Fruit fly (Drosophila melanogaster) whole organism, embryonic: ENCODE results near the gene Rpn10.

Experiments
- Atf6 ChIP-seq: fragments of 200-800 bp; sonication (Bioruptor generic); IDR thresholded peaks from 2 replicates; pipeline ENCODE4 v1.3.6; 2022; ENCODE audit warnings: missing biosample characterization, missing genetic modification characterization
- CG10654 ChIP-seq: fragments of 200-800 bp; sonication (Bioruptor generic); optimal IDR thresholded peaks from 2 replicates; lab custom pipeline; 2016; ENCODE audit warnings: missing biosample characterization, missing genetic modification characterization
- CG12744 ChIP-seq: fragments of 200-800 bp; sonication (Bioruptor generic); optimal IDR thresholded peaks from 2 replicates; lab custom pipeline; 2016; ENCODE audit warnings: missing biosample characterization, missing genetic modification characterization
- CG13424 ChIP-seq: fragments of 200-800 bp; sonication (Bioruptor generic); optimal IDR thresholded peaks from 2 replicates; lab custom pipeline; 2019; ENCODE audit warnings: missing biosample characterization, mild to moderate bottlenecking, missing genetic modification characterization, moderate library complexity
- CG14667 ChIP-seq: fragments of 200-800 bp; sonication (Bioruptor generic); IDR thresholded peaks from 2 replicates; pipeline ENCODE4 v1.3.6; 2022; ENCODE audit warnings: missing biosample characterization, missing genetic modification characterization
- CG15269 ChIP-seq: fragments of 200-800 bp; sonication (Bioruptor generic); optimal IDR thresholded peaks from 2 replicates; lab custom pipeline; 2018; ENCODE audit warnings: missing biosample characterization, mild to moderate bottlenecking, missing genetic modification characterization, moderate library complexity
- CG17361 ChIP-seq: fragments of 200-800 bp; sonication (Bioruptor generic); IDR thresholded peaks from 3 replicates; pipeline ENCODE4 v1.3.6; 2022; ENCODE audit warnings: missing biosample characterization, missing genetic modification characterization
- CG18599 ChIP-seq: fragments of 200-800 bp; sonication (Bioruptor generic); optimal IDR thresholded peaks from 3 replicates; lab custom pipeline; 2017; ENCODE audit warnings: missing biosample characterization, missing genetic modification characterization, mild to moderate bottlenecking, moderate library complexity, missing genetic modification reagents
- CG2875 ChIP-seq: fragments of 200-800 bp; sonication (Bioruptor generic); optimal IDR thresholded peaks from 2 replicates; lab custom pipeline; 2017; ENCODE audit warnings: missing biosample characterization, mild to moderate bottlenecking, missing genetic modification characterization, missing genetic modification reagents
- CG3065 ChIP-seq: fragments of 200-800 bp; sonication (Bioruptor generic); optimal IDR thresholded peaks from 2 replicates; lab custom pipeline; 2016; ENCODE audit warnings: missing biosample characterization, missing genetic modification characterization
- CG4424 ChIP-seq: fragments of 200-800 bp; sonication (Bioruptor generic); optimal IDR thresholded peaks from 3 replicates; lab custom pipeline; 2016; ENCODE audit warnings: missing biosample characterization, missing genetic modification characterization
- CG4820 ChIP-seq: fragments of 200-800 bp; sonication (Bioruptor generic); optimal IDR thresholded peaks from 3 replicates; lab custom pipeline; 2016; ENCODE audit warnings: missing biosample characterization, missing genetic modification characterization
- CG6175 ChIP-seq: fragments of 200-800 bp; sonication (Bioruptor generic); IDR thresholded peaks from 3 replicates; pipeline ENCODE4 v1.3.6; 2022; ENCODE audit warnings: missing biosample characterization, missing genetic modification characterization
- CG8359 ChIP-seq: fragments of 200-800 bp; sonication (Bioruptor generic); optimal IDR thresholded peaks from 2 replicates; lab custom pipeline; 2017; ENCODE audit warnings: missing biosample characterization, mild to moderate bottlenecking, missing genetic modification characterization, borderline replicate concordance
- CG9817 ChIP-seq: fragments of 200-800 bp; sonication (Bioruptor generic); optimal IDR thresholded peaks from 2 replicates; lab custom pipeline; 2018; ENCODE audit warnings: missing biosample characterization, mild to moderate bottlenecking, missing genetic modification characterization, moderate library complexity
- CHES-1-like ChIP-seq: fragments of 200-800 bp; sonication (Bioruptor generic); optimal IDR thresholded peaks from 2 replicates; lab custom pipeline; 2016; ENCODE audit warnings: missing biosample characterization, missing genetic modification characterization
- D ChIP-seq, 2 experiments: fragments of 200-800 bp in 1 of 2; fragments of >200 bp in 1 of 2; sonication (Bioruptor generic) in 1 of 2; optimal IDR thresholded peaks; 2 replicates in 1 of 2; 3 replicates in 1 of 2; lab custom pipeline; 2017; ENCODE audit warnings: mild to moderate bottlenecking in 1 of 2, missing biosample characterization in 1 of 2, missing genetic modification characterization in 1 of 2, missing genetic modification reagents in 1 of 2
- Dad ChIP-seq: fragments of 200-800 bp; sonication (Bioruptor generic); optimal IDR thresholded peaks from 3 replicates; lab custom pipeline; 2016; ENCODE audit warnings: missing biosample characterization, missing genetic modification characterization
- Dek ChIP-seq: fragments of 200-800 bp; sonication (Bioruptor generic); optimal IDR thresholded peaks from 3 replicates; lab custom pipeline; 2019; ENCODE audit warnings: missing biosample characterization, mild to moderate bottlenecking, missing genetic modification characterization, moderate library complexity
- Dfd ChIP-seq, 2 experiments: fragments of >200 bp; optimal IDR thresholded peaks; 2 replicates each; lab custom pipeline; 2017; ENCODE audit warnings: missing biosample characterization in 2 of 2, missing genetic modification characterization in 2 of 2
- Dip3 ChIP-seq: fragments of 200-800 bp; sonication (Bioruptor generic); optimal IDR thresholded peaks from 3 replicates; lab custom pipeline; 2016; ENCODE audit warnings: missing biosample characterization, missing genetic modification characterization
- Dp ChIP-seq: fragments of 200-800 bp; sonication (Bioruptor generic); optimal IDR thresholded peaks from 2 replicates; lab custom pipeline; 2018; ENCODE audit warnings: missing biosample characterization, mild to moderate bottlenecking, missing genetic modification characterization, moderate library complexity
- ERR ChIP-seq: fragments of 200-800 bp; sonication (Bioruptor generic); optimal IDR thresholded peaks from 2 replicates; lab custom pipeline; 2016; ENCODE audit warnings: missing biosample characterization, missing genetic modification characterization
- H15 ChIP-seq: fragments of 200-800 bp; sonication (Bioruptor generic); IDR thresholded peaks from 3 replicates; pipeline ENCODE4 v1.3.6; 2022; ENCODE audit warnings: missing biosample characterization, missing genetic modification characterization
- Hmr ChIP-seq: fragments of 200-800 bp; sonication (Bioruptor generic); optimal IDR thresholded peaks from 3 replicates; lab custom pipeline; 2017; ENCODE audit warnings: mild to moderate bottlenecking, missing biosample characterization, missing genetic modification reagents, missing genetic modification characterization
- Meics ChIP-seq: fragments of 200-800 bp; sonication (Bioruptor generic); optimal IDR thresholded peaks from 2 replicates; lab custom pipeline; 2017; ENCODE audit warnings: missing biosample characterization, mild to moderate bottlenecking, missing genetic modification characterization
- Nf-YA ChIP-seq: fragments of 200-800 bp; sonication (Bioruptor generic); IDR thresholded peaks from 2 replicates; pipeline ENCODE4 v1.3.6; 2022; ENCODE audit warnings: missing biosample characterization, missing genetic modification characterization
- Pdp1 ChIP-seq, 2 experiments: fragments of 200-800 bp; sonication (Bioruptor generic); optimal IDR thresholded peaks; 3 replicates each; lab custom pipeline; 2016; ENCODE audit warnings: missing biosample characterization in 2 of 2, missing genetic modification characterization in 2 of 2, mild to moderate bottlenecking in 1 of 2, moderate library complexity in 1 of 2
- Sox100B ChIP-seq: fragments of 200-800 bp; sonication (Bioruptor generic); optimal IDR thresholded peaks from 3 replicates; lab custom pipeline; 2018; ENCODE audit warnings: missing biosample characterization, mild to moderate bottlenecking, missing genetic modification characterization
- Sry-δ ChIP-seq: fragments of 200-800 bp; sonication (Bioruptor generic); optimal IDR thresholded peaks from 2 replicates; lab custom pipeline; 2016; ENCODE audit warnings: missing biosample characterization, missing genetic modification characterization
- Taf1 ChIP-seq: fragments of 200-800 bp; sonication (Bioruptor generic); IDR thresholded peaks from 2 replicates; pipeline ENCODE4 v1.3.6; 2022; ENCODE audit warnings: missing biosample characterization, missing genetic modification characterization
- ash1 ChIP-seq: fragments of 200-800 bp; sonication (Bioruptor generic); optimal IDR thresholded peaks from 2 replicates; lab custom pipeline; 2018; ENCODE audit warnings: missing biosample characterization, mild to moderate bottlenecking, missing genetic modification characterization
- cato ChIP-seq: fragments of 200-800 bp; sonication (Bioruptor generic); optimal IDR thresholded peaks from 2 replicates; lab custom pipeline; 2016; ENCODE audit warnings: missing biosample characterization, missing genetic modification characterization, borderline replicate concordance
- croc ChIP-seq: fragments of 200-800 bp; sonication (Bioruptor generic); conservative IDR thresholded peaks from 3 replicates; pipeline ENCODE4 v1.3.6; 2022; ENCODE audit warnings: missing biosample characterization, missing genetic modification characterization
- disco-r ChIP-seq: fragments of 200-800 bp; sonication (Bioruptor generic); optimal IDR thresholded peaks from 2 replicates; lab custom pipeline; 2016; ENCODE audit warnings: missing biosample characterization, missing genetic modification characterization
- dmrt99B ChIP-seq: fragments of 200-800 bp; sonication (Bioruptor generic); optimal IDR thresholded peaks from 2 replicates; lab custom pipeline; 2018; ENCODE audit warnings: missing biosample characterization, mild to moderate bottlenecking, missing genetic modification characterization, moderate library complexity
- esg ChIP-seq: fragments of 200-800 bp; sonication (Bioruptor generic); conservative IDR thresholded peaks from 2 replicates; pipeline ENCODE4 v1.3.6; 2022; ENCODE audit warnings: missing biosample characterization, missing genetic modification characterization
- ewg ChIP-seq: fragments of 200-800 bp; sonication (Bioruptor generic); optimal IDR thresholded peaks from 3 replicates; lab custom pipeline; 2017; ENCODE audit warnings: mild to moderate bottlenecking, missing biosample characterization, missing genetic modification reagents, missing genetic modification characterization
- fd96Cb ChIP-seq: fragments of 200-800 bp; sonication (Bioruptor generic); optimal IDR thresholded peaks from 2 replicates; lab custom pipeline; 2018; ENCODE audit warnings: missing biosample characterization, mild to moderate bottlenecking, missing genetic modification characterization, moderate library complexity
- gcm ChIP-seq: fragments of 200-800 bp; sonication (Bioruptor generic); optimal IDR thresholded peaks from 2 replicates; lab custom pipeline; 2019; ENCODE audit warnings: missing biosample characterization, mild to moderate bottlenecking, missing genetic modification characterization, moderate library complexity
- grau ChIP-seq: fragments of 200-800 bp; optimal IDR thresholded peaks from 3 replicates; lab custom pipeline; 2019; ENCODE audit warnings: missing biosample characterization, mild to moderate bottlenecking, missing genetic modification characterization, moderate library complexity
- hth ChIP-seq: fragments of >200 bp; optimal IDR thresholded peaks from 2 replicates; lab custom pipeline; 2017; ENCODE audit warnings: inconsistent platforms
- otp ChIP-seq: fragments of 200-800 bp; sonication (Bioruptor generic); IDR thresholded peaks from 3 replicates; pipeline ENCODE4, ENCODE4 v1.3.6; 2022; ENCODE audit warnings: missing biosample characterization, missing genetic modification characterization
- peb ChIP-seq: fragments of 200-800 bp; sonication (Bioruptor generic); IDR thresholded peaks from 2 replicates; pipeline ENCODE4 v1.3.6; 2022; ENCODE audit warnings: missing biosample characterization, missing genetic modification characterization
- salm ChIP-seq: fragments of 200-800 bp; sonication (Bioruptor generic); optimal IDR thresholded peaks from 2 replicates; lab custom pipeline; 2018; ENCODE audit warnings: missing biosample characterization, mild to moderate bottlenecking, missing genetic modification characterization
- tgo ChIP-seq: fragments of 200-800 bp; sonication (Bioruptor generic); IDR thresholded peaks from 3 replicates; pipeline ENCODE4 v1.3.6; 2022; ENCODE audit warnings: missing biosample characterization, missing genetic modification characterization
- tio ChIP-seq: fragments of 200-800 bp; sonication (Bioruptor generic); optimal IDR thresholded peaks from 2 replicates; lab custom pipeline; 2017; ENCODE audit warnings: missing biosample characterization, missing genetic modification characterization, inconsistent platforms
- toy ChIP-seq: fragments of 200-800 bp; sonication (Bioruptor generic); IDR thresholded peaks from 2 replicates; pipeline ENCODE4 v1.3.6; 2022; ENCODE audit warnings: missing biosample characterization, missing genetic modification characterization

Gene Rpn10

dm6 chr3L:21496865-21497634, 39.8 kb upstream of the Rpn10 start, which contains the start of gene Hr78 (continued):
- TF ChIP-seq CG4820 (GFP tag; lab: Kevin White, UChicago) (peak; percentile 41), D (optimal IDR thresholded peaks at IDR 0.05; lab: Kevin White, UChicago) (no peak), D (GFP tag; optimal IDR thresholded peaks at IDR 0.05; lab: Kevin White, UChicago) (peak; percentile 81), ash1 (GFP tag; lab: Kevin White, UChicago) (no peak), Dek (tag; lab: Kevin White, UChicago) (peak; percentile 73), CG12744 (GFP tag; lab: Kevin White, UChicago) (no peak), Dfd (GFP tag; optimal IDR thresholded peaks at IDR 0.05; lab: Kevin White, UChicago) (no peak), ewg (GFP tag; lab: Kevin White, UChicago) (peak; percentile 46), Nf-YA (GFP tag; lab: Robert Waterston, UW) (no peak), Pdp1 (GFP tag; optimal IDR thresholded peaks at IDR 0.05; lab: Kevin White, UChicago) (peak in 1 of 2 experiments; percentile 20), CG18599 (GFP tag; lab: Kevin White, UChicago) (peak; percentile 89), CG3065 (peak; percentile 24), tgo (GFP tag; lab: Robert Waterston, UW) (peak; percentile 60; the same call in 2 of the 3 replicates), CG2875 (GFP tag; lab: Kevin White, UChicago) (peak; percentile 73), CG9817 (tag; lab: Kevin White, UChicago) (peak; percentile 73), fd96Cb (tag; lab: Kevin White, UChicago) (peak; percentile 64), Hmr (GFP tag; lab: Kevin White, UChicago) (peak; percentile 90), Dip3 (GFP tag; lab: Kevin White, UChicago) (no peak), CG4424 (GFP tag; lab: Kevin White, UChicago) (peak; percentile 75), disco-r (no peak), grau (tag; lab: Kevin White, UChicago) (peak; percentile 85), Sry-δ (no peak), CHES-1-like (GFP tag; lab: Kevin White, UChicago) (no peak), Atf6 (peak; percentile 54; the same call in 1 of the 2 replicates), H15 (GFP tag; lab: Robert Waterston, UW) (no peak), cato (GFP tag; lab: Kevin White, UChicago) (peak; percentile 17), esg (GFP tag; lab: Robert Waterston, UW) (peak; percentile 40; the same call in 1 of the 2 replicates), hth (lab: Kevin White, UChicago) (no peak), otp (GFP tag; lab: Robert Waterston, UW) (peak; percentile 46; the same call in 1 of the 3 replicates), CG14667 (GFP tag; lab: Robert Waterston, UW) (no peak; the same call in 1 of the 2 replicates), toy (GFP tag; lab: Robert Waterston, UW) (0 out of 2 replicates have a peak, but pooled peaks have one; percentile 15), Meics (GFP tag; lab: Kevin White, UChicago) (peak; percentile 90), CG15269 (tag; lab: Kevin White, UChicago) (peak; percentile 90), CG10654 (GFP tag; lab: Kevin White, UChicago) (peak; percentile 43), CG6175 (no peak), peb (0 out of 2 replicates have a peak, but pooled peaks have one; percentile 4), dmrt99B (tag; lab: Kevin White, UChicago) (peak; percentile 90), gcm (peak; percentile 88), Taf1 (GFP tag; lab: Robert Waterston, UW) (peak; percentile 19; the same call in 1 of the 2 replicates), CG13424 (tag; lab: Kevin White, UChicago) (peak; percentile 86), Sox100B (GFP tag; lab: Kevin White, UChicago) (peak; percentile 90), CG8359 (peak; percentile 71), Dad (no peak), tio (GFP tag; lab: Kevin White, UChicago) (peak; percentile 71), ERR (GFP tag; lab: Kevin White, UChicago) (no peak), Dp (no peak), CG17361 (peak; percentile 89), salm (tag; lab: Kevin White, UChicago) (peak; percentile 84), croc (peak; percentile 70)
